Fruit fly (Drosophila melanogaster): ENCODE data around the gene CG11085.
A peak's percentile ranks its signal among the peaks of the same experiment; 100 is the strongest.

The CG11085 gene

dm6 chrX:12580040-12580497, 36.0 kb upstream of the CG11085 start:
- peak; percentile 94 for TF ChIP-seq psq (GFP tag; optimal IDR thresholded peaks at IDR 0.05)
- peak; percentile 66 for TF ChIP-seq Dif (GFP tag; optimal IDR thresholded peaks at IDR 0.05; ENCODE audit: partially characterized antibody)
- TF ChIP-seq jim (GFP tag; optimal IDR thresholded peaks at IDR 0.05): peak; percentile 64
- no peak for TF ChIP-seq Rel (GFP tag; optimal IDR thresholded peaks at IDR 0.05)
- TF ChIP-seq Rel (tag; optimal IDR thresholded peaks at IDR 0.05): peak; percentile 78
- TF ChIP-seq N (GFP tag; optimal IDR thresholded peaks at IDR 0.05): peak; percentile 54
- TF ChIP-seq foxo (GFP tag; optimal IDR thresholded peaks at IDR 0.05): no peak
- TF ChIP-seq Dfd (GFP tag; optimal IDR thresholded peaks at IDR 0.05): no peak

DNA sequence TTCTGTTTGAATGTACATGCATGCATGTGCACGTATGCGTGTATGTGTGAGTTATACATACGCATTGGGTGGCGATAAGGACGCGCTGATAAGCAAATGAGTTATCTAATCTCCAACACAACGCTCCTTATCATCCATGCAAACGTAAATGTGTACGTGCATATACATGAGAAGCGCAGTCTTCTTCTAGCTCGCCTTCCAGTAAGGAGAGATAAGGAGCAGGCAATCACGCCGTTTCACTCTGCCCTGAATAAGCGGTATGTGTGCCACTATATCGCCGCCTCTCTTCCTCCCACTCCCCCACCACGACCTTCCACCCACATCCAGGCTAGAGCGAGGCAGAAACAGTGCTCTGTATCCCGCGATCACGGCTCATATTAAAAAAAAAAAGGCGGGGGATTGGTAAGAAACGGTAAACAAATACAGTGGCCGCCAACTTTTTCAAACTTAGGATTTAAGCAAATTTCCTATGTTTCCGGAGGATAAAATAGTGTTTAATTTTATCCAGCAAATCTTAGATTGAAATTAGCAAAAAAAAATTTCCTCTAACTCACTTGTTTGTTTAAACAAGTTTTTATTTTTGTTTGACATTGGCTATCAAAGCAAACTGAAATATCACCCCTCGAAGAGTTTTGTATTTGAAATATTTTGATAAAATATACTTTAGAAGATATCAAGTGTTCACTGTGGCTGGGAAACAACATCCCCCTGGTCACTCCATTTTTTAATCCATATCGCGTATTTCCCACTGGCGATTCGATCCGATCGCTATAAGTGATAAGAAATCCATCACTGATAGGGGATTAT, 35.4 kb upstream of the CG11085 start:
- TF ChIP-seq rgr (GFP tag; optimal IDR thresholded peaks at IDR 0.05): peak; percentile 8
- no peak for TF ChIP-seq sv (GFP tag; optimal IDR thresholded peaks at IDR 0.05)
- TF ChIP-seq Hr83 (GFP tag; optimal IDR thresholded peaks at IDR 0.05; ENCODE audit: poor library complexity, severe bottlenecking): no peak
- no peak for TF ChIP-seq Vsx2 (GFP tag; optimal IDR thresholded peaks at IDR 0.05; ENCODE audit: partially characterized antibody)
- TF ChIP-seq foxo (GFP tag; optimal IDR thresholded peaks at IDR 0.05): peak in 1 of 2 experiments; percentile 14
- TF ChIP-seq fru (GFP tag; optimal IDR thresholded peaks at IDR 0.05): peak; percentile 16
- TF ChIP-seq h (GFP tag; optimal IDR thresholded peaks at IDR 0.05): peak; percentile 12

- TF ChIP-seq N (GFP tag; optimal IDR thresholded peaks at IDR 0.05) (no peak), woc (GFP tag; optimal IDR thresholded peaks at IDR 0.05) (no peak), dsf (GFP tag; optimal IDR thresholded peaks at IDR 0.05; ENCODE audit: borderline replicate concordance) (no peak), CG32264 (GFP tag; optimal IDR thresholded peaks at IDR 0.05) (no peak), Jra (GFP tag; optimal IDR thresholded peaks at IDR 0.05) (no peak), pan (optimal IDR thresholded peaks at IDR 0.05) (no peak), Myc (optimal IDR thresholded peaks at IDR 0.05) (no peak), OdsH (GFP tag; optimal IDR thresholded peaks at IDR 0.05) (no peak), psq (GFP tag; optimal IDR thresholded peaks at IDR 0.05) (no peak), lola (GFP tag; optimal IDR thresholded peaks at IDR 0.05) (no peak), usp (GFP tag; optimal IDR thresholded peaks at IDR 0.05) (no peak)
Measured at dm6 chrX:12581305-12581676, 34.8 kb upstream of the CG11085 start.

dm6 chrX:12581894-12582293, 34.2 kb upstream of the CG11085 start:
- TF ChIP-seq fru (GFP tag; optimal IDR thresholded peaks at IDR 0.05): no peak
- peak; percentile 60 for TF ChIP-seq Dfd (GFP tag; optimal IDR thresholded peaks at IDR 0.05)
- no peak for TF ChIP-seq ey (GFP tag; optimal IDR thresholded peaks at IDR 0.05)

dm6 chrX:12582661-12582983, 33.5 kb upstream of the CG11085 start:
- TF ChIP-seq psq (GFP tag; optimal IDR thresholded peaks at IDR 0.05) (no peak), sage (GFP tag; optimal IDR thresholded peaks at IDR 0.05) (no peak), fru (GFP tag; optimal IDR thresholded peaks at IDR 0.05) (no peak), Myc (optimal IDR thresholded peaks at IDR 0.05) (no peak), dmrt93B (GFP tag; optimal IDR thresholded peaks at IDR 0.05) (no peak), woc (GFP tag; optimal IDR thresholded peaks at IDR 0.05) (no peak), GATAd (GFP tag; optimal IDR thresholded peaks at IDR 0.05) (no peak), Rel (GFP tag; optimal IDR thresholded peaks at IDR 0.05) (no peak), Rel (tag; optimal IDR thresholded peaks at IDR 0.05) (no peak), Dfd (GFP tag; optimal IDR thresholded peaks at IDR 0.05) (no peak), OdsH (GFP tag; optimal IDR thresholded peaks at IDR 0.05) (no peak), Mio (GFP tag; optimal IDR thresholded peaks at IDR 0.05) (no peak), sv (GFP tag; optimal IDR thresholded peaks at IDR 0.05) (no peak), CrebA (GFP tag; optimal IDR thresholded peaks at IDR 0.05; ENCODE audit: borderline replicate concordance) (no peak), N (GFP tag; optimal IDR thresholded peaks at IDR 0.05) (no peak), Hr83 (GFP tag; optimal IDR thresholded peaks at IDR 0.05; ENCODE audit: poor library complexity, severe bottlenecking) (no peak), Sp1 (GFP tag; optimal IDR thresholded peaks at IDR 0.05) (no peak), Dif (GFP tag; optimal IDR thresholded peaks at IDR 0.05; ENCODE audit: partially characterized antibody) (no peak), Vsx2 (GFP tag; optimal IDR thresholded peaks at IDR 0.05; ENCODE audit: partially characterized antibody) (no peak)
